Fruit fly (Drosophila melanogaster) whole organism, embryonic: Measurements from ENCODE around the gene ImpE1.

Experiments
- BtbVII ChIP-seq: fragments of 200-800 bp; sonication (Bioruptor generic); optimal IDR thresholded peaks from 3 replicates; lab custom pipeline; 2017; ENCODE audit warnings: missing biosample characterization, mild to moderate bottlenecking, missing genetic modification characterization
- Bteb2 ChIP-seq: fragments of 200-800 bp; sonication (Bioruptor generic); optimal IDR thresholded peaks from 2 replicates; lab custom pipeline; 2016; ENCODE audit warnings: missing biosample characterization, missing genetic modification characterization
- CG10274 ChIP-seq: fragments of 200-800 bp; sonication (Bioruptor generic); optimal IDR thresholded peaks from 3 replicates; lab custom pipeline; 2017; ENCODE audit warnings: missing biosample characterization, mild to moderate bottlenecking, missing genetic modification characterization
- CG10321 ChIP-seq: fragments of 200-800 bp; sonication (Bioruptor generic); IDR thresholded peaks from 2 replicates; pipeline ENCODE4 v1.3.6; 2022; ENCODE audit warnings: missing biosample characterization, missing genetic modification characterization
- CG11504 ChIP-seq: fragments of 200-800 bp; sonication (Bioruptor generic); optimal IDR thresholded peaks from 3 replicates; lab custom pipeline; 2019; ENCODE audit warnings: missing biosample characterization, mild to moderate bottlenecking, missing genetic modification characterization, moderate library complexity
- CG11695 ChIP-seq: fragments of 200-800 bp; sonication (Bioruptor generic); IDR thresholded peaks from 3 replicates; pipeline ENCODE4 v1.3.6; 2022; ENCODE audit warnings: missing biosample characterization, missing genetic modification characterization
- CG12155 ChIP-seq: fragments of 200-800 bp; sonication (Bioruptor generic); optimal IDR thresholded peaks from 3 replicates; lab custom pipeline; 2016; ENCODE audit warnings: missing biosample characterization, missing genetic modification characterization
- CG12659 ChIP-seq: fragments of 200-800 bp; sonication (Bioruptor generic); optimal IDR thresholded peaks from 3 replicates; lab custom pipeline; 2017; ENCODE audit warnings: mild to moderate bottlenecking, missing biosample characterization, missing genetic modification reagents, missing genetic modification characterization
- CG13123 ChIP-seq: fragments of 200-800 bp; sonication (Bioruptor generic); optimal IDR thresholded peaks from 2 replicates; lab custom pipeline; 2016; ENCODE audit warnings: missing biosample characterization, missing genetic modification characterization
- CG15269 ChIP-seq: fragments of 200-800 bp; sonication (Bioruptor generic); optimal IDR thresholded peaks from 2 replicates; lab custom pipeline; 2018; ENCODE audit warnings: missing biosample characterization, mild to moderate bottlenecking, missing genetic modification characterization, moderate library complexity
- CG17186 ChIP-seq: fragments of 200-800 bp; sonication (Bioruptor generic); optimal IDR thresholded peaks from 3 replicates; lab custom pipeline; 2017; ENCODE audit warnings: missing biosample characterization, missing genetic modification reagents, missing genetic modification characterization
- CG18476 ChIP-seq: fragments of 200-800 bp; sonication (Bioruptor generic); optimal IDR thresholded peaks from 2 replicates; lab custom pipeline; 2016; ENCODE audit warnings: missing biosample characterization, mild to moderate bottlenecking, missing genetic modification characterization
- CG2116 ChIP-seq: fragments of 200-800 bp; sonication (Bioruptor generic); optimal IDR thresholded peaks from 3 replicates; lab custom pipeline; 2018; ENCODE audit warnings: missing biosample characterization, mild to moderate bottlenecking, missing genetic modification characterization
- CG2712 ChIP-seq: fragments of 200-800 bp; optimal IDR thresholded peaks from 3 replicates; lab custom pipeline; 2019; ENCODE audit warnings: missing biosample characterization, mild to moderate bottlenecking, missing genetic modification characterization, moderate library complexity
- CG31365 ChIP-seq: fragments of 200-800 bp; sonication (Bioruptor generic); optimal IDR thresholded peaks from 2 replicates; lab custom pipeline; 2018; ENCODE audit warnings: missing biosample characterization, mild to moderate bottlenecking, missing genetic modification characterization
- CG32532 ChIP-seq: fragments of 200-800 bp; sonication (Bioruptor generic); IDR thresholded peaks from 2 replicates; pipeline ENCODE4 v1.3.6; 2022; ENCODE audit warnings: missing biosample characterization, missing genetic modification characterization
- CG5953 ChIP-seq: fragments of 200-800 bp; sonication (Bioruptor generic); IDR thresholded peaks from 2 replicates; pipeline ENCODE4 v1.3.6; 2022; ENCODE audit warnings: missing biosample characterization, missing genetic modification characterization
- CG7745 ChIP-seq: fragments of 200-800 bp; sonication (Bioruptor generic); optimal IDR thresholded peaks from 2 replicates; lab custom pipeline; 2018; ENCODE audit warnings: missing biosample characterization, mild to moderate bottlenecking, missing genetic modification characterization, moderate library complexity
- CG8924 ChIP-seq: fragments of 200-800 bp; optimal IDR thresholded peaks from 3 replicates; lab custom pipeline; 2019; ENCODE audit warnings: missing biosample characterization, mild to moderate bottlenecking, missing genetic modification characterization, moderate library complexity
- CTCF ChIP-seq: fragments of 200-800 bp; sonication (Bioruptor generic); optimal IDR thresholded peaks from 2 replicates; lab custom pipeline; 2017; ENCODE audit warnings: missing biosample characterization, mild to moderate bottlenecking, missing genetic modification characterization, moderate library complexity
- Dek ChIP-seq: fragments of 200-800 bp; sonication (Bioruptor generic); optimal IDR thresholded peaks from 3 replicates; lab custom pipeline; 2019; ENCODE audit warnings: missing biosample characterization, mild to moderate bottlenecking, missing genetic modification characterization, moderate library complexity
- Dfd ChIP-seq, 2 experiments: fragments of >200 bp; optimal IDR thresholded peaks; 2 replicates each; lab custom pipeline; 2017; ENCODE audit warnings: missing biosample characterization in 2 of 2, missing genetic modification characterization in 2 of 2
- Dip3 ChIP-seq: fragments of 200-800 bp; sonication (Bioruptor generic); optimal IDR thresholded peaks from 3 replicates; lab custom pipeline; 2016; ENCODE audit warnings: missing biosample characterization, missing genetic modification characterization
- Dll ChIP-seq: fragments of 200-800 bp; sonication (Bioruptor generic); IDR thresholded peaks from 4 replicates; pipeline ENCODE4 v1.3.6; 2022; ENCODE audit warnings: missing biosample characterization, missing genetic modification characterization; ENCODE audit not compliant: partially characterized antibody
- H2.0 ChIP-seq: fragments of 200-800 bp; sonication (Bioruptor generic); IDR thresholded peaks from 2 replicates; pipeline ENCODE4 v1.3.6; 2022; ENCODE audit warnings: missing biosample characterization, missing genetic modification characterization
- Kr ChIP-seq: fragments of 200-800 bp; sonication (Bioruptor generic); optimal IDR thresholded peaks from 2 replicates; lab custom pipeline; 2017; ENCODE audit warnings: missing biosample characterization, mild to moderate bottlenecking, missing genetic modification characterization
- MESR4 ChIP-seq: fragments of 200-800 bp; sonication (Bioruptor generic); optimal IDR thresholded peaks from 2 replicates; lab custom pipeline; 2018; ENCODE audit warnings: missing biosample characterization, mild to moderate bottlenecking, missing genetic modification characterization, moderate library complexity
- MTF-1 ChIP-seq: fragments of 200-800 bp; sonication (Bioruptor generic); optimal IDR thresholded peaks from 2 replicates; lab custom pipeline; 2018; ENCODE audit warnings: missing biosample characterization, mild to moderate bottlenecking, missing genetic modification characterization, borderline replicate concordance
- Sin3A ChIP-seq: fragments of >200 bp; optimal IDR thresholded peaks from 2 replicates; lab custom pipeline; 2018
- Spps ChIP-seq: fragments of 200-800 bp; sonication (Bioruptor generic); optimal IDR thresholded peaks from 2 replicates; lab custom pipeline; 2018; ENCODE audit warnings: missing biosample characterization, mild to moderate bottlenecking, missing genetic modification characterization
- Vsx1 ChIP-seq: fragments of 200-800 bp; sonication (Bioruptor generic); optimal IDR thresholded peaks from 2 replicates; lab custom pipeline; 2017; ENCODE audit warnings: missing biosample characterization, mild to moderate bottlenecking, missing genetic modification characterization, missing genetic modification reagents
- abd-A ChIP-seq: fragments of 200-800 bp; sonication (Bioruptor generic); optimal IDR thresholded peaks from 3 replicates; lab custom pipeline; 2019; ENCODE audit warnings: missing biosample characterization, mild to moderate bottlenecking, missing genetic modification characterization, moderate library complexity
- br ChIP-seq: fragments of >200 bp; optimal IDR thresholded peaks from 2 replicates; lab custom pipeline; 2017
- cato ChIP-seq: fragments of 200-800 bp; sonication (Bioruptor generic); optimal IDR thresholded peaks from 2 replicates; lab custom pipeline; 2016; ENCODE audit warnings: missing biosample characterization, missing genetic modification characterization, borderline replicate concordance
- disco-r ChIP-seq: fragments of 200-800 bp; sonication (Bioruptor generic); optimal IDR thresholded peaks from 2 replicates; lab custom pipeline; 2016; ENCODE audit warnings: missing biosample characterization, missing genetic modification characterization
- en ChIP-seq: fragments of 200-800 bp; sonication (Bioruptor generic); optimal IDR thresholded peaks from 2 replicates; lab custom pipeline; 2016; ENCODE audit warnings: missing biosample characterization, missing genetic modification characterization
- exex ChIP-seq: fragments of 200-800 bp; sonication (Bioruptor generic); optimal IDR thresholded peaks from 4 replicates; lab custom pipeline; 2018; ENCODE audit warnings: missing biosample characterization, mild to moderate bottlenecking, missing genetic modification characterization, moderate library complexity
- gsb ChIP-seq: fragments of 200-800 bp; sonication (Bioruptor generic); IDR thresholded peaks from 2 replicates; pipeline ENCODE4 v1.3.6; 2022; ENCODE audit warnings: missing biosample characterization, missing genetic modification characterization
- ken ChIP-seq: fragments of 200-800 bp; sonication (Bioruptor generic); IDR thresholded peaks from 3 replicates; pipeline ENCODE4 v1.3.6; 2022; ENCODE audit warnings: missing biosample characterization, missing genetic modification characterization
- lola ChIP-seq, 3 experiments: fragments of >200 bp in 2 of 3; fragments of 200-800 bp in 1 of 3; sonication (Bioruptor generic) in 1 of 3; optimal IDR thresholded peaks; 2 replicates each; lab custom pipeline; 2017 to 2019; ENCODE audit warnings: missing biosample characterization in 3 of 3, missing genetic modification characterization in 3 of 3, mild to moderate bottlenecking in 1 of 3, moderate library complexity in 1 of 3
- lov ChIP-seq, 2 experiments: fragments of 200-800 bp in 1 of 2; fragments of >200 bp in 1 of 2; sonication (Bioruptor generic) in 1 of 2; IDR thresholded peaks in 1 of 2; optimal IDR thresholded peaks in 1 of 2; 2 replicates in 1 of 2; 3 replicates in 1 of 2; pipeline versions ENCODE4 v1.3.6 to Lab custom; 2017 to 2022; ENCODE audit warnings: missing biosample characterization in 1 of 2, missing genetic modification characterization in 1 of 2
- oc ChIP-seq: fragments of 200-800 bp; sonication (Bioruptor generic); optimal IDR thresholded peaks from 2 replicates; lab custom pipeline; 2018; ENCODE audit warnings: missing biosample characterization, mild to moderate bottlenecking, missing genetic modification characterization, moderate library complexity
- onecut ChIP-seq: fragments of 200-800 bp; sonication (Bioruptor generic); IDR thresholded peaks from 2 replicates; pipeline ENCODE4 v1.3.6; 2022; ENCODE audit warnings: missing biosample characterization, missing genetic modification characterization
- pb ChIP-seq: fragments of 200-800 bp; sonication (Bioruptor generic); optimal IDR thresholded peaks from 3 replicates; lab custom pipeline; 2016; ENCODE audit warnings: missing biosample characterization, missing genetic modification characterization
- pzg ChIP-seq: fragments of 200-800 bp; sonication (Bioruptor generic); optimal IDR thresholded peaks from 3 replicates; lab custom pipeline; 2018; ENCODE audit warnings: missing biosample characterization, mild to moderate bottlenecking, missing genetic modification characterization, moderate library complexity
- run ChIP-seq: fragments of 200-800 bp; sonication (Bioruptor generic); optimal IDR thresholded peaks from 3 replicates; lab custom pipeline; 2018; ENCODE audit warnings: missing biosample characterization, mild to moderate bottlenecking, missing genetic modification characterization
- slp2 ChIP-seq: fragments of 200-800 bp; sonication (Bioruptor generic); optimal IDR thresholded peaks from 2 replicates; lab custom pipeline; 2016; ENCODE audit warnings: missing biosample characterization, missing genetic modification characterization
- tna ChIP-seq: fragments of 200-800 bp; sonication (Bioruptor generic); IDR thresholded peaks from 2 replicates; pipeline ENCODE4 v1.3.6; 2022; ENCODE audit warnings: missing biosample characterization, missing genetic modification characterization; ENCODE audit not compliant: partially characterized antibody
- vnd ChIP-seq: fragments of 200-800 bp; sonication (Bioruptor generic); IDR thresholded peaks from 3 replicates; pipeline ENCODE4 v1.3.6; 2022; ENCODE audit warnings: missing biosample characterization, missing genetic modification characterization; ENCODE audit not compliant: partially characterized antibody
- z ChIP-seq: fragments of 200-800 bp; sonication (Bioruptor generic); IDR thresholded peaks from 3 replicates; pipeline ENCODE4 v1.3.6; 2022; ENCODE audit warnings: missing biosample characterization, missing genetic modification characterization
- zf30C ChIP-seq: fragments of 200-800 bp; sonication (Bioruptor generic); optimal IDR thresholded peaks from 3 replicates; lab custom pipeline; 2018; ENCODE audit warnings: missing biosample characterization, mild to moderate bottlenecking, missing genetic modification characterization

Gene ImpE1

DNA sequence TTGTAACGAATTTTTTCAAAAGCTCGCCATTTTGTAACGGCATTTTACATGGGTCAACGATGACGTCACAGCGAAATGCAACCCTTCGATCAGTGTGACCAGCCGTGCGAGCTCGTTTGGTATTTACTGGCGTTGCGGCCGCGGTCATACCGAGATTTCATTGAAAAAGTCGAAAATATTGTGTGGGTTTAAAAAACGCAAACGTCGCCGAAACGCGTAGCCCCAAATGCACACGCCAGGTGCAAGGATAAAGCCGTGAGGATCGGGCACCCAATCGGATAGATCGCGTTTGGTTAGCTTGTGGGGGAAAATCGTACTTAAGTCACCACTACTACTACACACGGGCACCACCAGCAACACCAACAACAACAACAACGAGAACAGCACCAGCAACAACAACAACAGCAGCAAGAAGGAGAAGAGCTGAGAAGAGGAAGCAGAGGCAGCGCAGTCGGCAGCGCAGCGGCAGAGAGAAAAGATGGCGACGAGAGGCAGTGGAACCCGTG lies 52.7 kb downstream of the ImpE1 start, which contains the start of gene Cbl (continued):
- no peak for TF ChIP-seq CG11695 (GFP tag; lab: Robert Waterston, UW)
- no peak for TF ChIP-seq lola (GFP tag; optimal IDR thresholded peaks at IDR 0.05; lab: Kevin White, UChicago)
- TF ChIP-seq CG10321 (GFP tag; lab: Robert Waterston, UW), result no peak
- no peak for TF ChIP-seq pb (GFP tag; lab: Kevin White, UChicago)
- no peak for TF ChIP-seq CG8924 (tag; lab: Kevin White, UChicago)
- TF ChIP-seq gsb (GFP tag; lab: Robert Waterston, UW), result no peak
- TF ChIP-seq br, result no peak
- TF ChIP-seq run (tag; lab: Kevin White, UChicago), result no peak
- no peak for TF ChIP-seq CG13123 (GFP tag; lab: Kevin White, UChicago)
- TF ChIP-seq zf30C, result no peak
- peak; percentile 79 for TF ChIP-seq Sin3A
- no peak for TF ChIP-seq BtbVII
- no peak for TF ChIP-seq CG18476
- TF ChIP-seq CG2116, result peak; percentile 100
- TF ChIP-seq ken (GFP tag; lab: Robert Waterston, UW), result no peak
- TF ChIP-seq Dek, result no peak
- no peak for TF ChIP-seq disco-r (GFP tag; lab: Kevin White, UChicago)
- TF ChIP-seq Dll (GFP tag; lab: Robert Waterston, UW), result 0 out of 4 replicates have a peak, but pooled peaks have one; percentile 29
- peak; percentile 52 for TF ChIP-seq CG2712 (tag; lab: Kevin White, UChicago)
- no peak for TF ChIP-seq CG15269 (tag; lab: Kevin White, UChicago)
- TF ChIP-seq tna (GFP tag; lab: Robert Waterston, UW), result no peak
- no peak for TF ChIP-seq Bteb2 (GFP tag; lab: Kevin White, UChicago)
- no peak for TF ChIP-seq CG10274 (GFP tag; lab: Kevin White, UChicago)
- TF ChIP-seq en (GFP tag; lab: Kevin White, UChicago), result no peak
- TF ChIP-seq CG5953 (GFP tag; lab: Robert Waterston, UW), result no peak
- TF ChIP-seq CG17186 (GFP tag; lab: Kevin White, UChicago), result peak; percentile 61
- no peak for TF ChIP-seq Kr (GFP tag; lab: Kevin White, UChicago)
- peak; percentile 99 for TF ChIP-seq MESR4 (GFP tag; lab: Kevin White, UChicago)
- TF ChIP-seq CG7745, result no peak
- no peak for TF ChIP-seq CG11504
- TF ChIP-seq vnd (GFP tag; lab: Robert Waterston, UW), result no peak
- TF ChIP-seq oc (tag; lab: Kevin White, UChicago), result no peak
- TF ChIP-seq onecut (GFP tag; lab: Robert Waterston, UW), result peak; percentile 23; the same call in 1 of the 2 replicates
- peak; percentile 12 for TF ChIP-seq CG31365 (tag; lab: Kevin White, UChicago)
- TF ChIP-seq z (GFP tag; lab: Robert Waterston, UW), result no peak
- no peak for TF ChIP-seq CG32532
- TF ChIP-seq lov (optimal IDR thresholded peaks at IDR 0.05; lab: Kevin White, UChicago), result no peak
- TF ChIP-seq lov (GFP tag; IDR thresholded peaks at IDR 0.05; lab: Robert Waterston, UW), result no peak
- TF ChIP-seq Spps (tag; lab: Kevin White, UChicago), result no peak
- peak; percentile 52 for TF ChIP-seq MTF-1 (GFP tag; lab: Kevin White, UChicago)
- no peak for TF ChIP-seq exex
- peak; percentile 56 for TF ChIP-seq CG12155 (GFP tag; lab: Kevin White, UChicago)
- TF ChIP-seq pzg (GFP tag; lab: Kevin White, UChicago), result peak; percentile 95
- no peak for TF ChIP-seq cato (GFP tag; lab: Kevin White, UChicago)
- TF ChIP-seq slp2, result no peak
- TF ChIP-seq H2.0, result no peak
- TF ChIP-seq Dfd (GFP tag; optimal IDR thresholded peaks at IDR 0.05; lab: Kevin White, UChicago), result no peak
- TF ChIP-seq abd-A (tag; lab: Kevin White, UChicago), result no peak
- TF ChIP-seq Dip3 (GFP tag; lab: Kevin White, UChicago), result no peak
- TF ChIP-seq CTCF (GFP tag; lab: Kevin White, UChicago), result no peak
- no peak for TF ChIP-seq Vsx1 (GFP tag; lab: Kevin White, UChicago)
- peak; percentile 83 for TF ChIP-seq CG12659 (GFP tag; lab: Kevin White, UChicago)
